Fruit fly (Drosophila melanogaster) whole organism, wandering third instar larva: Measurements from ENCODE around the gene TAF1B.

Experiments
- Abd-B ChIP-seq: fragments of >200 bp; optimal IDR thresholded peaks from 2 replicates; lab custom pipeline; 2017; ENCODE audit warnings: missing biosample characterization, missing genetic modification characterization
- CG32264 ChIP-seq: fragments of 200-800 bp; sonication (Bioruptor generic); optimal IDR thresholded peaks from 2 replicates; lab custom pipeline; 2016; ENCODE audit warnings: missing biosample characterization, missing genetic modification characterization
- CG9705 ChIP-seq: fragments of 200-800 bp; sonication (Bioruptor generic); optimal IDR thresholded peaks from 2 replicates; lab custom pipeline; 2018; ENCODE audit warnings: missing biosample characterization, mild to moderate bottlenecking, missing genetic modification characterization
- CrebA ChIP-seq: fragments of 200-800 bp; sonication (Bioruptor generic); optimal IDR thresholded peaks from 2 replicates; lab custom pipeline; 2016; ENCODE audit warnings: missing biosample characterization, mild to moderate bottlenecking, missing genetic modification characterization, borderline replicate concordance
- Dfd ChIP-seq: fragments of >200 bp; optimal IDR thresholded peaks from 2 replicates; lab custom pipeline; 2017; ENCODE audit warnings: missing biosample characterization, missing genetic modification characterization
- Dif ChIP-seq: fragments of 200-275, 200-300 bp; sonication (Bioruptor generic); optimal IDR thresholded peaks from 2 replicates; lab custom pipeline; 2018; ENCODE audit warnings: missing biosample characterization, missing genetic modification characterization; ENCODE audit not compliant: partially characterized antibody
- GATAd ChIP-seq: sonication (Bioruptor generic); optimal IDR thresholded peaks from 2 replicates; lab custom pipeline; 2016; ENCODE audit warnings: missing biosample characterization, missing genetic modification characterization
- HLH106 ChIP-seq: fragments of 200-800 bp; optimal IDR thresholded peaks from 3 replicates; lab custom pipeline; 2019; ENCODE audit warnings: missing biosample characterization, mild to moderate bottlenecking, missing genetic modification characterization, moderate library complexity
- Hnf4 ChIP-seq: fragments of 200-800 bp; sonication (Bioruptor generic); optimal IDR thresholded peaks from 2 replicates; lab custom pipeline; 2016; ENCODE audit warnings: missing biosample characterization, mild to moderate bottlenecking, missing genetic modification characterization
- Hr78 ChIP-seq: fragments of >200 bp; optimal IDR thresholded peaks from 2 replicates; lab custom pipeline; 2017; ENCODE audit warnings: missing biosample characterization, missing genetic modification characterization
- Hr83 ChIP-seq: fragments of 200-300 bp; sonication (Bioruptor generic); optimal IDR thresholded peaks from 2 replicates; lab custom pipeline; 2016; ENCODE audit warnings: missing biosample characterization, mild to moderate bottlenecking, missing genetic modification characterization, moderate library complexity; ENCODE audit not compliant: poor library complexity, severe bottlenecking
- Jra ChIP-seq: sonication (Bioruptor generic); optimal IDR thresholded peaks from 2 replicates; lab custom pipeline; 2016; ENCODE audit warnings: missing biosample characterization, missing genetic modification characterization
- Mio ChIP-seq: sonication (Bioruptor generic); optimal IDR thresholded peaks from 2 replicates; lab custom pipeline; 2016; ENCODE audit warnings: missing biosample characterization, missing genetic modification characterization
- Myc ChIP-seq: fragments of >200 bp; optimal IDR thresholded peaks from 2 replicates; lab custom pipeline; 2017
- N ChIP-seq: fragments of >200 bp; optimal IDR thresholded peaks from 2 replicates; lab custom pipeline; 2018; ENCODE audit warnings: missing biosample characterization, missing external identifiers, missing genetic modification characterization
- OdsH ChIP-seq: fragments of 200-800 bp; sonication (Bioruptor generic); optimal IDR thresholded peaks from 2 replicates; lab custom pipeline; 2016; ENCODE audit warnings: missing biosample characterization, mild to moderate bottlenecking, missing genetic modification characterization
- Rel ChIP-seq, 2 experiments: fragments of 200-800 bp; sonication (Bioruptor generic) in 1 of 2; optimal IDR thresholded peaks; 2 replicates in 1 of 2; 3 replicates in 1 of 2; lab custom pipeline; 2016 to 2019; ENCODE audit warnings: mild to moderate bottlenecking in 2 of 2, missing biosample characterization in 2 of 2, missing genetic modification characterization in 2 of 2, moderate library complexity in 1 of 2
- Sp1 ChIP-seq: fragments of 200-800 bp; sonication (Bioruptor generic); optimal IDR thresholded peaks from 3 replicates; lab custom pipeline; 2019; ENCODE audit warnings: missing biosample characterization, mild to moderate bottlenecking, missing genetic modification characterization, moderate library complexity
- Vsx2 ChIP-seq: fragments of 200-300, 225-300 bp; sonication (Bioruptor generic); optimal IDR thresholded peaks from 2 replicates; lab custom pipeline; 2018; ENCODE audit warnings: missing biosample characterization, missing genetic modification characterization; ENCODE audit not compliant: partially characterized antibody
- br ChIP-seq: fragments of 200-800 bp; sonication (Bioruptor generic); optimal IDR thresholded peaks from 2 replicates; lab custom pipeline; 2016; ENCODE audit warnings: missing biosample characterization, missing genetic modification characterization
- brk ChIP-seq: fragments of 200-800 bp; sonication (Bioruptor generic); optimal IDR thresholded peaks from 2 replicates; lab custom pipeline; 2016; ENCODE audit warnings: missing biosample characterization, mild to moderate bottlenecking, missing genetic modification characterization
- dl ChIP-seq, 2 experiments: fragments of 175-275, 200-275 bp in 1 of 2; fragments of 200-275 bp in 1 of 2; sonication (Bioruptor generic); optimal IDR thresholded peaks; lab custom pipeline; 2018; ENCODE audit warnings: mild to moderate bottlenecking in 2 of 2, missing biosample characterization in 2 of 2, missing genetic modification characterization in 2 of 2, moderate library complexity in 2 of 2; ENCODE audit not compliant: partially characterized antibody in 2 of 2, insufficient read depth in 1 of 2
- dmrt93B ChIP-seq: fragments of 200-800 bp; sonication (Bioruptor generic); optimal IDR thresholded peaks from 2 replicates; lab custom pipeline; 2018; ENCODE audit warnings: missing biosample characterization, mild to moderate bottlenecking, missing genetic modification characterization
- dsf ChIP-seq: sonication (Bioruptor generic); optimal IDR thresholded peaks from 2 replicates; lab custom pipeline; 2016; ENCODE audit warnings: missing biosample characterization, missing genetic modification characterization, borderline replicate concordance
- ey ChIP-seq: fragments of 200-800 bp; sonication (Bioruptor generic); optimal IDR thresholded peaks from 2 replicates; lab custom pipeline; 2016; ENCODE audit warnings: missing biosample characterization, missing genetic modification characterization
- fru ChIP-seq: fragments of 200-800 bp; sonication (Bioruptor generic); optimal IDR thresholded peaks from 3 replicates; lab custom pipeline; 2016; ENCODE audit warnings: missing biosample characterization, mild to moderate bottlenecking, missing genetic modification characterization
- h ChIP-seq: fragments of 200-800 bp; sonication (Bioruptor generic); optimal IDR thresholded peaks from 3 replicates; lab custom pipeline; 2016; ENCODE audit warnings: missing biosample characterization, mild to moderate bottlenecking, missing genetic modification characterization
- jim ChIP-seq: fragments of 175-275, 200-325 bp; sonication (Bioruptor generic); optimal IDR thresholded peaks from 2 replicates; lab custom pipeline; 2016; ENCODE audit warnings: missing biosample characterization, mild to moderate bottlenecking, missing genetic modification characterization
- lola ChIP-seq: fragments of >200 bp; optimal IDR thresholded peaks from 2 replicates; lab custom pipeline; 2017; ENCODE audit warnings: missing biosample characterization, missing genetic modification characterization
- pan ChIP-seq: fragments of >200 bp; optimal IDR thresholded peaks from 2 replicates; lab custom pipeline; 2017
- psq ChIP-seq: fragments of 200-800 bp; sonication (Bioruptor generic); optimal IDR thresholded peaks from 3 replicates; lab custom pipeline; 2017; ENCODE audit warnings: missing biosample characterization, mild to moderate bottlenecking, missing genetic modification characterization, moderate library complexity
- rgr ChIP-seq: fragments of 200-800 bp; sonication (Bioruptor generic); optimal IDR thresholded peaks from 3 replicates; lab custom pipeline; 2016; ENCODE audit warnings: missing biosample characterization, mild to moderate bottlenecking, missing genetic modification characterization
- sage ChIP-seq: fragments of 200-800 bp; sonication (Bioruptor generic); optimal IDR thresholded peaks from 2 replicates; lab custom pipeline; 2016; ENCODE audit warnings: missing biosample characterization, mild to moderate bottlenecking, missing genetic modification characterization
- sv ChIP-seq: fragments of 200-800 bp; sonication (Bioruptor generic); optimal IDR thresholded peaks from 3 replicates; lab custom pipeline; 2016; ENCODE audit warnings: missing biosample characterization, missing genetic modification characterization
- tai ChIP-seq: sonication (Bioruptor generic); optimal IDR thresholded peaks from 2 replicates; lab custom pipeline; 2016; ENCODE audit warnings: missing biosample characterization, missing genetic modification characterization
- usp ChIP-seq: fragments of >200 bp; optimal IDR thresholded peaks from 2 replicates; lab custom pipeline; 2017; ENCODE audit warnings: missing biosample characterization, missing genetic modification characterization
- woc ChIP-seq: sonication (Bioruptor generic); optimal IDR thresholded peaks from 2 replicates; lab custom pipeline; 2016; ENCODE audit warnings: missing biosample characterization, mild to moderate bottlenecking, missing genetic modification characterization

TAF1B gene

dm6 chr3R:10130975-10131529 lies 12.9 kb downstream of the TAF1B start:
- TF ChIP-seq Myc (lab: Kevin White, UChicago): no peak
- TF ChIP-seq dsf: no peak
- TF ChIP-seq woc: no peak
- no peak for TF ChIP-seq CG32264 (GFP tag; lab: Kevin White, UChicago)
- no peak for TF ChIP-seq psq (GFP tag; lab: Kevin White, UChicago)
- TF ChIP-seq brk (GFP tag; lab: Kevin White, UChicago): no peak
- TF ChIP-seq Dfd (GFP tag; lab: Kevin White, UChicago): no peak
- no peak for TF ChIP-seq Hnf4
- peak; percentile 46 for TF ChIP-seq tai (GFP tag; lab: Kevin White, UChicago)

- TF ChIP-seq Hr78: no peak
- TF ChIP-seq Vsx2 (GFP tag; lab: Kevin White, UChicago): no peak
- TF ChIP-seq N (GFP tag; lab: Kevin White, UChicago): no peak
- TF ChIP-seq fru (GFP tag; lab: Kevin White, UChicago): peak; percentile 61
- TF ChIP-seq CG32264 (GFP tag; lab: Kevin White, UChicago): peak; percentile 8
- TF ChIP-seq Sp1 (GFP tag; lab: Kevin White, UChicago): peak; percentile 29
- TF ChIP-seq dmrt93B: no peak
- peak; percentile 51 for TF ChIP-seq ey (GFP tag; lab: Kevin White, UChicago)
- peak; percentile 14 for TF ChIP-seq sage (GFP tag; lab: Kevin White, UChicago)
- no peak for TF ChIP-seq Jra (GFP tag; lab: Kevin White, UChicago)
- peak; percentile 32 for TF ChIP-seq brk (GFP tag; lab: Kevin White, UChicago)
- TF ChIP-seq tai (GFP tag; lab: Kevin White, UChicago): no peak
- TF ChIP-seq h (GFP tag; lab: Kevin White, UChicago): peak; percentile 71
- peak; percentile 58 for TF ChIP-seq rgr
- peak; percentile 51 for TF ChIP-seq HLH106 (tag; lab: Kevin White, UChicago)
- no peak for TF ChIP-seq Dfd (GFP tag; lab: Kevin White, UChicago)
- TF ChIP-seq Hnf4: peak; percentile 56
- peak; percentile 34 for TF ChIP-seq sv (GFP tag; lab: Kevin White, UChicago)
- no peak for TF ChIP-seq Abd-B (GFP tag; lab: Kevin White, UChicago)
- TF ChIP-seq OdsH (GFP tag; lab: Kevin White, UChicago): peak; percentile 56
- TF ChIP-seq br: peak; percentile 57
- peak; percentile 39 for TF ChIP-seq psq (GFP tag; lab: Kevin White, UChicago)
- TF ChIP-seq, all 38 proteins: peak for 14
Measured at dm6 chr3R:10130091-10130490, 13.9 kb downstream of the TAF1B start.

dm6 chr3R:10125477-10125876 lies 18.5 kb downstream of the TAF1B start, which contains the start of gene knk:
Gene knk, minus strand, starts transcription at chr3R:10125664.
- TF ChIP-seq Jra (GFP tag; lab: Kevin White, UChicago) (no peak), h (GFP tag; lab: Kevin White, UChicago) (peak; percentile 35), Dif (GFP tag; lab: Kevin White, UChicago) (peak; percentile 69), Hr78 (no peak), tai (GFP tag; lab: Kevin White, UChicago) (peak; percentile 14), dl (GFP tag; optimal IDR thresholded peaks at IDR 0.05; lab: Kevin White, UChicago; ENCODE audit: insufficient read depth in 1 of 2, partially characterized antibody in 2 of 2) (peak in 1 of 2 experiments; percentile 47), GATAd (GFP tag; lab: Kevin White, UChicago) (no peak), usp (GFP tag; lab: Kevin White, UChicago) (no peak), Myc (lab: Kevin White, UChicago) (no peak), woc (peak; percentile 10), Dfd (GFP tag; lab: Kevin White, UChicago) (no peak), brk (GFP tag; lab: Kevin White, UChicago) (no peak), Hr83 (GFP tag; lab: Kevin White, UChicago) (no peak), pan (lab: Kevin White, UChicago) (no peak), Sp1 (GFP tag; lab: Kevin White, UChicago) (no peak), sage (GFP tag; lab: Kevin White, UChicago) (no peak), dsf (no peak), jim (GFP tag; lab: Kevin White, UChicago) (no peak), Vsx2 (GFP tag; lab: Kevin White, UChicago) (peak; percentile 56), Mio (GFP tag; lab: Kevin White, UChicago) (no peak), Hnf4 (peak; percentile 52), rgr (no peak), CG9705 (GFP tag; lab: Kevin White, UChicago) (no peak), CrebA (GFP tag; lab: Kevin White, UChicago) (no peak), N (GFP tag; lab: Kevin White, UChicago) (no peak), lola (no peak), Rel (GFP tag; optimal IDR thresholded peaks at IDR 0.05; lab: Kevin White, UChicago) (no peak), Rel (tag; optimal IDR thresholded peaks at IDR 0.05; lab: Kevin White, UChicago) (no peak), CG32264 (GFP tag; lab: Kevin White, UChicago) (no peak)
